Worm (Caenorhabditis elegans) whole organism, L2 larva: Measurements from ENCODE around the gene lpr-4.

Experiments used
- ama-1 ChIP-seq: fragments of 150-350 bp; optimal IDR thresholded peaks from 2 replicates; lab custom pipeline; 2018; ENCODE audit warnings: inconsistent platforms
- unc-62 ChIP-seq: fragments of 150-350 bp; optimal IDR thresholded peaks from 2 replicates; lab custom pipeline; 2014; ENCODE audit warnings: missing biosample characterization, missing genetic modification reagents, missing genetic modification characterization

DNA sequence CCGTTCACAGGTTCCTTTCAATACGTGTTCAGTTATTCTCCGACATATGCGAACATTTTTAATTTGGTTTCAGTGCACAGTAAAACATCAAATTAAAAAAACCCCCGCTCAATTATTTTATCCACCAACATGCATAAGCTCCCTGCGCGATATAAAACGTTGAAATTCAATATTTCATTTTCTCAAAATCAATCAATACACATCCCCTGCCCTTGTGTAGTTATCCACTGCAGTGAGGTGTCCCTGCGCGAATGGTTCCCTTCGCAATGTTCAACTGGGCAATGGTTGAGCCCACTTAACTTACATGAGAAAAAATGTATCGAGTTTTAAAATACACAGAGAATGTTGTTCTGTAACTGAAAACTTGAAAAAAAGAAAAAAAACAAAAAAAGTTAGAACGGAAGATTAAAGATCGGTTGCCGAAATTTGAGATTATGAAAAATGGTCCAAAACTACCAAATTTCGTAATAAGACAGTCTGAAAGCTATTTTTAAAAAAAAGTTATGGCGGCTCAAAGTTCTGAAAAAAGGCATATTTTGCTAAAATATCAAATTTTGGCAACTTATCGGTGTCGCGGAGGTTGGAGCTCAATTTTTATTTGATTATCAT lies 29.2 kb downstream of the lpr-4 start:
- peak; percentile 66 for TF ChIP-seq ama-1 (lab: Kevin White, UChicago)
- peak; percentile 99 for TF ChIP-seq unc-62 (GFP tag; lab: Kevin White, UChicago)
